Worm (Caenorhabditis elegans) whole organism, late embryonic: Measurements from ENCODE around the gene Y66D12A.13.

Source experiments
- pha-2 ChIP-seq: sonication (generic microtip); optimal IDR thresholded peaks from 2 replicates; lab custom pipeline; 2017; ENCODE audit warnings: mild to moderate bottlenecking, missing genetic modification characterization, missing compliant biosample characterization
- pha-4 ChIP-seq: fragments of 150-350 bp; optimal IDR thresholded peaks from 2 replicates; lab custom pipeline; 2018; ENCODE audit warnings: missing biosample characterization, missing genetic modification reagents, missing genetic modification characterization

- TF ChIP-seq pha-2 (tag; lab: Kevin White, UChicago) (no peak), pha-4 (tag; lab: Kevin White, UChicago) (no peak)
Measured at ce11 chrIII:11502753-11503152, 45.4 kb upstream of the Y66D12A.13 start, which contains the start of gene tin-10.
